Worm (Caenorhabditis elegans) whole organism, late embryonic: Measurements from ENCODE around the gene lir-1.

Experiments used
- F13H6.1 ChIP-seq: sonication (generic microtip); optimal IDR thresholded peaks from 2 replicates; lab custom pipeline; 2016; ENCODE audit warnings: missing genetic modification characterization, missing compliant biosample characterization
- ama-1 ChIP-seq: fragments of 150-350 bp; optimal IDR thresholded peaks from 2 replicates; lab custom pipeline; 2014
- ceh-19 ChIP-seq: fragments of 200-800 bp; sonication (Bioruptor generic); optimal IDR thresholded peaks from 2 replicates; lab custom pipeline; 2018; ENCODE audit warnings: mild to moderate bottlenecking, missing genetic modification characterization, missing compliant biosample characterization
- ceh-22 ChIP-seq: sonication (generic microtip); optimal IDR thresholded peaks from 2 replicates; lab custom pipeline; 2017; ENCODE audit warnings: missing biosample characterization, missing genetic modification characterization
- ceh-9 ChIP-seq: sonication (generic microtip); optimal IDR thresholded peaks from 2 replicates; lab custom pipeline; 2016; ENCODE audit warnings: mild to moderate bottlenecking, missing genetic modification characterization, inconsistent platforms, missing compliant biosample characterization
- elt-2 ChIP-seq: sonication (generic microtip); optimal IDR thresholded peaks from 2 replicates; lab custom pipeline; 2016; ENCODE audit warnings: missing genetic modification reagents, missing genetic modification characterization, missing compliant biosample characterization
- fax-1 ChIP-seq: sonication (generic microtip); optimal IDR thresholded peaks from 2 replicates; lab custom pipeline; 2016; ENCODE audit warnings: missing genotype, missing genetic modification characterization, missing compliant biosample characterization
- fkh-10 ChIP-seq: fragments of 150-350 bp; optimal IDR thresholded peaks from 2 replicates; lab custom pipeline; 2014; ENCODE audit warnings: missing biosample characterization, missing genetic modification reagents, missing genetic modification characterization
- nhr-11 ChIP-seq: fragments of 150-350 bp; optimal IDR thresholded peaks from 2 replicates; lab custom pipeline; 2014; ENCODE audit warnings: missing biosample characterization, missing genetic modification characterization
- odd-2 ChIP-seq: sonication (generic microtip); optimal IDR thresholded peaks from 2 replicates; lab custom pipeline; 2017; ENCODE audit warnings: antibody characterized with exemption, mild to moderate bottlenecking, missing genetic modification characterization, missing compliant biosample characterization
- pros-1 ChIP-seq: fragments of 150-350 bp; optimal IDR thresholded peaks from 2 replicates; lab custom pipeline; 2014; ENCODE audit warnings: missing biosample characterization, missing genetic modification reagents, missing genetic modification characterization
- sox-2 ChIP-seq: fragments of 200-800 bp; sonication (Bioruptor generic); IDR thresholded peaks from 2 replicates; pipeline ENCODE4 v1.3.6; 2022; ENCODE audit warnings: missing genetic modification reagents, missing genetic modification characterization, missing compliant biosample characterization
- ttx-3 ChIP-seq: sonication (generic microtip); optimal IDR thresholded peaks from 2 replicates; lab custom pipeline; 2016; ENCODE audit warnings: missing genetic modification reagents, missing genetic modification characterization, missing compliant biosample characterization
- ztf-16 ChIP-seq: sonication (generic microtip); optimal IDR thresholded peaks from 2 replicates; lab custom pipeline; 2017; ENCODE audit warnings: missing genetic modification characterization, missing compliant biosample characterization

ce11 chrII:7678512-7678911 lies 6.7 kb downstream of the lir-1 start:
- no peak for TF ChIP-seq ztf-16 (tag; lab: Kevin White, UChicago)
- TF ChIP-seq nhr-11 (tag; lab: Kevin White, UChicago), result no peak
- TF ChIP-seq pros-1 (tag; lab: Kevin White, UChicago), result no peak
- TF ChIP-seq ama-1 (lab: Kevin White, UChicago), result no peak
- no peak for TF ChIP-seq ttx-3 (tag; lab: Kevin White, UChicago)
- no peak for TF ChIP-seq F13H6.1
- no peak for TF ChIP-seq fkh-10
- TF ChIP-seq ceh-22 (tag; lab: Kevin White, UChicago), result no peak
- no peak for TF ChIP-seq ceh-9 (tag; lab: Kevin White, UChicago)
- no peak for TF ChIP-seq fax-1 (tag; lab: Kevin White, UChicago)
- no peak for TF ChIP-seq sox-2
- no peak for TF ChIP-seq elt-2 (tag; lab: Kevin White, UChicago)
- no peak for TF ChIP-seq ceh-19 (GFP tag; lab: Kevin White, UChicago)
- TF ChIP-seq odd-2, result no peak
